Fruit fly (Drosophila melanogaster) Kc167 (cell line): ENCODE measurements around the gene crq.

ENCODE experiments used
- insv ChIP-seq: fragments of >200 bp; optimal IDR thresholded peaks from 3 replicates; lab custom pipeline; 2018; ENCODE audit warnings: missing external identifiers
- ttk ChIP-seq: sonication (Bioruptor generic); optimal IDR thresholded peaks from 2 replicates; lab custom pipeline; 2017; ENCODE audit warnings: missing external identifiers

DNA sequence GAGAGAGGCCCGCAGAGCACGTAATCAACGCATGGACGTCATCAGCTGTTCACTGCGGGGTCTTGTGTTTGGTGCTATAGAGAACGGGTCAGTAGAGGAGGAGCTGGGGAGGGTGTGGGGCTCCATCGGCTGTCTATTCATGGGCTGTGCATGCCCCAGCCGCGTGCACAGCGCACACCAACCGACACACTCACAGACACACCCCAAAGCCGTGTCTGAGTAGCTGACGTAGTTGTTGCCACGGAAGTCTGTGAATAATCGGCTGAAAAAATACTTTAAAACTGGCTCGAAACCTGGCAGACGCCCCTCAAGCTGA, 27.3 kb upstream of the crq start:
- no peak for TF ChIP-seq insv (lab: Kevin White, UChicago)
- no peak for TF ChIP-seq ttk (lab: Kevin White, UChicago)
